Fruit fly (Drosophila melanogaster) whole organism, embryonic: ENCODE data around the gene AlaRS.

Experiments used
- Abd-B ChIP-seq: fragments of 200-800 bp; sonication (Bioruptor generic); optimal IDR thresholded peaks from 2 replicates; lab custom pipeline; 2018; ENCODE audit warnings: missing biosample characterization, mild to moderate bottlenecking, missing genetic modification characterization, moderate library complexity
- Atf6 ChIP-seq: fragments of 200-800 bp; sonication (Bioruptor generic); IDR thresholded peaks from 2 replicates; pipeline ENCODE4 v1.3.6; 2022; ENCODE audit warnings: missing biosample characterization, missing genetic modification characterization
- CG10321 ChIP-seq: fragments of 200-800 bp; sonication (Bioruptor generic); IDR thresholded peaks from 2 replicates; pipeline ENCODE4 v1.3.6; 2022; ENCODE audit warnings: missing biosample characterization, missing genetic modification characterization
- CG12659 ChIP-seq: fragments of 200-800 bp; sonication (Bioruptor generic); optimal IDR thresholded peaks from 3 replicates; lab custom pipeline; 2017; ENCODE audit warnings: mild to moderate bottlenecking, missing biosample characterization, missing genetic modification reagents, missing genetic modification characterization
- CG13775 ChIP-seq: fragments of 200-800 bp; sonication (Bioruptor generic); optimal IDR thresholded peaks from 3 replicates; lab custom pipeline; 2017; ENCODE audit warnings: missing biosample characterization, mild to moderate bottlenecking, missing genetic modification characterization
- CG14014 ChIP-seq: fragments of 200-800 bp; sonication (Bioruptor generic); IDR thresholded peaks from 2 replicates; pipeline ENCODE4 v1.3.6; 2022; ENCODE audit warnings: missing biosample characterization, missing genetic modification characterization
- CG18476 ChIP-seq: fragments of 200-800 bp; sonication (Bioruptor generic); optimal IDR thresholded peaks from 2 replicates; lab custom pipeline; 2016; ENCODE audit warnings: missing biosample characterization, mild to moderate bottlenecking, missing genetic modification characterization
- CG2116 ChIP-seq: fragments of 200-800 bp; sonication (Bioruptor generic); optimal IDR thresholded peaks from 3 replicates; lab custom pipeline; 2018; ENCODE audit warnings: missing biosample characterization, mild to moderate bottlenecking, missing genetic modification characterization
- CG2678 ChIP-seq: fragments of 200-800 bp; sonication (Bioruptor generic); optimal IDR thresholded peaks from 3 replicates; lab custom pipeline; 2019; ENCODE audit warnings: missing biosample characterization, mild to moderate bottlenecking, missing genetic modification characterization, moderate library complexity
- CG2712 ChIP-seq: fragments of 200-800 bp; optimal IDR thresholded peaks from 3 replicates; lab custom pipeline; 2019; ENCODE audit warnings: missing biosample characterization, mild to moderate bottlenecking, missing genetic modification characterization, moderate library complexity
- CG2889 ChIP-seq: fragments of 200-800 bp; sonication (Bioruptor generic); IDR thresholded peaks from 3 replicates; pipeline ENCODE4 v1.3.6; 2022; ENCODE audit warnings: missing biosample characterization, missing genetic modification characterization
- CG3838 ChIP-seq: fragments of 200-800 bp; sonication (Bioruptor generic); optimal IDR thresholded peaks from 3 replicates; lab custom pipeline; 2016; ENCODE audit warnings: missing biosample characterization, missing genetic modification characterization
- CG4617 ChIP-seq: fragments of 200-800 bp; sonication (Bioruptor generic); optimal IDR thresholded peaks from 3 replicates; lab custom pipeline; 2016; ENCODE audit warnings: missing biosample characterization, missing genetic modification characterization, borderline replicate concordance
- CG7963 ChIP-seq: fragments of 200-800 bp; sonication (Bioruptor generic); IDR thresholded peaks from 3 replicates; pipeline ENCODE4 v1.3.6; 2022; ENCODE audit warnings: missing biosample characterization, missing genetic modification characterization; ENCODE audit not compliant: partially characterized antibody
- CG9817 ChIP-seq: fragments of 200-800 bp; sonication (Bioruptor generic); optimal IDR thresholded peaks from 2 replicates; lab custom pipeline; 2018; ENCODE audit warnings: missing biosample characterization, mild to moderate bottlenecking, missing genetic modification characterization, moderate library complexity
- D19B ChIP-seq: fragments of 200-800 bp; sonication (Bioruptor generic); optimal IDR thresholded peaks from 2 replicates; lab custom pipeline; 2017; ENCODE audit warnings: missing biosample characterization, mild to moderate bottlenecking, missing genetic modification characterization
- Doc2 ChIP-seq: fragments of 200-800 bp; sonication (Bioruptor generic); IDR thresholded peaks from 2 replicates; pipeline ENCODE4 v1.3.6; 2022; ENCODE audit warnings: missing biosample characterization, missing genetic modification characterization
- E2f1 ChIP-seq: fragments of 200-800 bp; sonication (Bioruptor generic); IDR thresholded peaks from 2 replicates; pipeline ENCODE4 v1.3.6; 2022; ENCODE audit warnings: missing biosample characterization, missing genetic modification characterization
- Ets97D ChIP-seq: fragments of 200-800 bp; sonication (Bioruptor generic); optimal IDR thresholded peaks from 3 replicates; lab custom pipeline; 2016; ENCODE audit warnings: missing biosample characterization, missing genetic modification characterization
- H2.0 ChIP-seq: fragments of 200-800 bp; sonication (Bioruptor generic); IDR thresholded peaks from 2 replicates; pipeline ENCODE4 v1.3.6; 2022; ENCODE audit warnings: missing biosample characterization, missing genetic modification characterization
- HLH4C ChIP-seq: fragments of 200-800 bp; sonication (Bioruptor generic); IDR thresholded peaks from 3 replicates; pipeline ENCODE4 v1.3.6; 2022; ENCODE audit warnings: missing biosample characterization, missing genetic modification characterization; ENCODE audit not compliant: partially characterized antibody
- Hey ChIP-seq: fragments of 200-800 bp; sonication (Bioruptor generic); optimal IDR thresholded peaks from 3 replicates; lab custom pipeline; 2018; ENCODE audit warnings: missing biosample characterization, mild to moderate bottlenecking, missing genetic modification characterization
- HmgZ ChIP-seq: fragments of 200-800 bp; sonication (Bioruptor generic); optimal IDR thresholded peaks from 2 replicates; lab custom pipeline; 2018; ENCODE audit warnings: missing biosample characterization, mild to moderate bottlenecking, missing genetic modification characterization
- Hsf ChIP-seq: fragments of 200-800 bp; sonication (Bioruptor generic); optimal IDR thresholded peaks from 3 replicates; lab custom pipeline; 2016; ENCODE audit warnings: missing biosample characterization, missing genetic modification characterization
- MESR4 ChIP-seq: fragments of 200-800 bp; sonication (Bioruptor generic); optimal IDR thresholded peaks from 2 replicates; lab custom pipeline; 2018; ENCODE audit warnings: missing biosample characterization, mild to moderate bottlenecking, missing genetic modification characterization, moderate library complexity
- NC2β ChIP-seq: fragments of 200-800 bp; sonication (Bioruptor generic); optimal IDR thresholded peaks from 2 replicates; lab custom pipeline; 2016; ENCODE audit warnings: missing biosample characterization, missing genetic modification characterization
- Nf-YA ChIP-seq: fragments of 200-800 bp; sonication (Bioruptor generic); IDR thresholded peaks from 2 replicates; pipeline ENCODE4 v1.3.6; 2022; ENCODE audit warnings: missing biosample characterization, missing genetic modification characterization
- ab ChIP-seq: fragments of 200-800 bp; sonication (Bioruptor generic); optimal IDR thresholded peaks from 2 replicates; lab custom pipeline; 2016; ENCODE audit warnings: missing biosample characterization, missing genetic modification characterization
- corto ChIP-seq: fragments of 200-800 bp; sonication (Bioruptor generic); optimal IDR thresholded peaks from 2 replicates; lab custom pipeline; 2016; ENCODE audit warnings: missing biosample characterization, mild to moderate bottlenecking, missing genetic modification characterization, moderate library complexity
- croc ChIP-seq: fragments of 200-800 bp; sonication (Bioruptor generic); conservative IDR thresholded peaks from 3 replicates; pipeline ENCODE4 v1.3.6; 2022; ENCODE audit warnings: missing biosample characterization, missing genetic modification characterization
- dan ChIP-seq: fragments of 200-800 bp; sonication (Bioruptor generic); IDR thresholded peaks from 2 replicates; pipeline ENCODE4 v1.3.6; 2022; ENCODE audit warnings: missing biosample characterization, missing genetic modification characterization
- exex ChIP-seq: fragments of 200-800 bp; sonication (Bioruptor generic); optimal IDR thresholded peaks from 4 replicates; lab custom pipeline; 2018; ENCODE audit warnings: missing biosample characterization, mild to moderate bottlenecking, missing genetic modification characterization, moderate library complexity
- kni ChIP-seq: fragments of 200-800 bp; sonication (Bioruptor generic); optimal IDR thresholded peaks from 3 replicates; lab custom pipeline; 2017; ENCODE audit warnings: mild to moderate bottlenecking, missing biosample characterization, missing genetic modification reagents, missing genetic modification characterization
- lov ChIP-seq, 2 experiments: fragments of 200-800 bp in 1 of 2; fragments of >200 bp in 1 of 2; sonication (Bioruptor generic) in 1 of 2; IDR thresholded peaks in 1 of 2; optimal IDR thresholded peaks in 1 of 2; 2 replicates in 1 of 2; 3 replicates in 1 of 2; pipeline versions ENCODE4 v1.3.6 to Lab custom; 2017 to 2022; ENCODE audit warnings: missing biosample characterization in 1 of 2, missing genetic modification characterization in 1 of 2
- mirr ChIP-seq: fragments of 200-800 bp; sonication (Bioruptor generic); optimal IDR thresholded peaks from 3 replicates; lab custom pipeline; 2018; ENCODE audit warnings: missing biosample characterization, mild to moderate bottlenecking, missing genetic modification characterization
- oc ChIP-seq: fragments of 200-800 bp; sonication (Bioruptor generic); optimal IDR thresholded peaks from 2 replicates; lab custom pipeline; 2018; ENCODE audit warnings: missing biosample characterization, mild to moderate bottlenecking, missing genetic modification characterization, moderate library complexity
- odd ChIP-seq: fragments of 200-800 bp; sonication (Bioruptor generic); optimal IDR thresholded peaks from 2 replicates; lab custom pipeline; 2017; ENCODE audit warnings: missing biosample characterization, mild to moderate bottlenecking, missing genetic modification characterization
- pros ChIP-seq: fragments of 200-800 bp; sonication (Bioruptor generic); optimal IDR thresholded peaks from 3 replicates; lab custom pipeline; 2019; ENCODE audit warnings: missing biosample characterization, mild to moderate bottlenecking, missing genetic modification characterization, moderate library complexity
- pzg ChIP-seq: fragments of 200-800 bp; sonication (Bioruptor generic); optimal IDR thresholded peaks from 3 replicates; lab custom pipeline; 2018; ENCODE audit warnings: missing biosample characterization, mild to moderate bottlenecking, missing genetic modification characterization, moderate library complexity
- repo ChIP-seq: fragments of 200-800 bp; sonication (Bioruptor generic); optimal IDR thresholded peaks from 2 replicates; lab custom pipeline; 2016; ENCODE audit warnings: missing biosample characterization, missing genetic modification characterization
- ro ChIP-seq: fragments of 200-800 bp; sonication (Bioruptor generic); IDR thresholded peaks from 2 replicates; pipeline ENCODE4 v1.3.6; 2022; ENCODE audit warnings: missing biosample characterization, missing genetic modification characterization
- sd ChIP-seq: fragments of 200-800 bp; sonication (Bioruptor generic); optimal IDR thresholded peaks from 3 replicates; lab custom pipeline; 2018; ENCODE audit warnings: missing biosample characterization, mild to moderate bottlenecking, missing genetic modification characterization, moderate library complexity
- seq ChIP-seq: fragments of 200-800 bp; sonication (Bioruptor generic); IDR thresholded peaks from 2 replicates; pipeline ENCODE4 v1.3.6; 2022; ENCODE audit warnings: missing biosample characterization, missing genetic modification characterization
- tin ChIP-seq: fragments of 200-800 bp; sonication (Bioruptor generic); optimal IDR thresholded peaks from 3 replicates; lab custom pipeline; 2016; ENCODE audit warnings: missing biosample characterization, missing genetic modification characterization
- trem ChIP-seq: fragments of 200-800 bp; optimal IDR thresholded peaks from 3 replicates; lab custom pipeline; 2019; ENCODE audit warnings: missing biosample characterization, mild to moderate bottlenecking, missing genetic modification characterization, moderate library complexity
- z ChIP-seq: fragments of 200-800 bp; sonication (Bioruptor generic); IDR thresholded peaks from 3 replicates; pipeline ENCODE4 v1.3.6; 2022; ENCODE audit warnings: missing biosample characterization, missing genetic modification characterization
- zen ChIP-seq: fragments of 200-800 bp; sonication (Bioruptor generic); optimal IDR thresholded peaks from 3 replicates; lab custom pipeline; 2018; ENCODE audit warnings: missing biosample characterization, mild to moderate bottlenecking, missing genetic modification characterization, moderate library complexity
- zen2 ChIP-seq: fragments of 200-800 bp; sonication (Bioruptor generic); IDR thresholded peaks from 3 replicates; pipeline ENCODE4 v1.3.6; 2022; ENCODE audit warnings: missing biosample characterization, missing genetic modification characterization; ENCODE audit not compliant: partially characterized antibody

The AlaRS gene

dm6 chr2L:8365701-8366643, 15.6 kb downstream of the AlaRS start, which contains the start of gene Pp2A-29B (continued):
- TF ChIP-seq z (GFP tag; lab: Robert Waterston, UW), result no peak
- peak; percentile 91 for TF ChIP-seq CG2116 (GFP tag; lab: Kevin White, UChicago)
- peak; percentile 99 for TF ChIP-seq HLH4C
- peak; percentile 0 for TF ChIP-seq tin (GFP tag; lab: Kevin White, UChicago)
- TF ChIP-seq seq (GFP tag; lab: Robert Waterston, UW), result no peak
- TF ChIP-seq CG18476 (GFP tag; lab: Kevin White, UChicago), result peak; percentile 15
- no peak for TF ChIP-seq croc (GFP tag; lab: Robert Waterston, UW)
- no peak for TF ChIP-seq corto (GFP tag; lab: Kevin White, UChicago)
- peak; percentile 95 for TF ChIP-seq CG7963 (GFP tag; lab: Robert Waterston, UW)
- TF ChIP-seq D19B (GFP tag; lab: Kevin White, UChicago), result no peak
- TF ChIP-seq ro (GFP tag; lab: Robert Waterston, UW), result no peak
- peak; percentile 46 for TF ChIP-seq Abd-B
- TF ChIP-seq CG9817 (tag; lab: Kevin White, UChicago), result peak; percentile 17
- TF ChIP-seq NC2β (GFP tag; lab: Kevin White, UChicago), result no peak
- TF ChIP-seq exex (tag; lab: Kevin White, UChicago), result peak; percentile 35
- peak; percentile 69 for TF ChIP-seq CG12659 (GFP tag; lab: Kevin White, UChicago)
- peak; percentile 92 for TF ChIP-seq sd (tag; lab: Kevin White, UChicago)
- TF ChIP-seq Hey (tag; lab: Kevin White, UChicago), result no peak
- TF ChIP-seq Atf6 (GFP tag; lab: Robert Waterston, UW), result no peak
- no peak for TF ChIP-seq pros (GFP tag; lab: Kevin White, UChicago)
- peak; percentile 15 for TF ChIP-seq CG2678 (tag; lab: Kevin White, UChicago)
- TF ChIP-seq HmgZ (tag; lab: Kevin White, UChicago), result peak; percentile 27
- TF ChIP-seq oc (tag; lab: Kevin White, UChicago), result no peak
- TF ChIP-seq mirr, result no peak
- peak; percentile 61 for TF ChIP-seq CG2712
- no peak for TF ChIP-seq Nf-YA (GFP tag; lab: Robert Waterston, UW)
- peak; percentile 55 for TF ChIP-seq kni (GFP tag; lab: Kevin White, UChicago)
- TF ChIP-seq odd (GFP tag; lab: Kevin White, UChicago), result no peak
- peak; percentile 98 for TF ChIP-seq zen2 (GFP tag; lab: Robert Waterston, UW)
- no peak for TF ChIP-seq CG14014 (GFP tag; lab: Robert Waterston, UW)
- TF ChIP-seq Ets97D (GFP tag; lab: Kevin White, UChicago), result peak; percentile 31
- TF ChIP-seq dan, result no peak
- TF ChIP-seq CG2889 (GFP tag; lab: Robert Waterston, UW), result no peak
- no peak for TF ChIP-seq H2.0 (GFP tag; lab: Robert Waterston, UW)
- TF ChIP-seq CG10321 (GFP tag; lab: Robert Waterston, UW), result no peak
- no peak for TF ChIP-seq Doc2 (GFP tag; lab: Robert Waterston, UW)
- peak; percentile 40 for TF ChIP-seq CG13775 (GFP tag; lab: Kevin White, UChicago)
- peak; percentile 87 for TF ChIP-seq MESR4 (GFP tag; lab: Kevin White, UChicago)
- peak; percentile 69 for TF ChIP-seq CG4617 (GFP tag; lab: Kevin White, UChicago)
- TF ChIP-seq lov (optimal IDR thresholded peaks at IDR 0.05; lab: Kevin White, UChicago), result no peak
- no peak for TF ChIP-seq lov (GFP tag; IDR thresholded peaks at IDR 0.05; lab: Robert Waterston, UW)
- no peak for TF ChIP-seq ab
- peak; percentile 18 for TF ChIP-seq Hsf (GFP tag; lab: Kevin White, UChicago)
- TF ChIP-seq repo, result no peak
- peak; percentile 64 for TF ChIP-seq pzg (GFP tag; lab: Kevin White, UChicago)
- TF ChIP-seq CG3838 (GFP tag; lab: Kevin White, UChicago), result no peak
- TF ChIP-seq zen (tag; lab: Kevin White, UChicago), result peak; percentile 59
- TF ChIP-seq trem (tag; lab: Kevin White, UChicago), result peak; percentile 80
- 0 out of 2 replicates have a peak, but pooled peaks have one; percentile 23 for TF ChIP-seq E2f1 (GFP tag; lab: Robert Waterston, UW)
